Fruit fly (Drosophila melanogaster): Measurements from ENCODE around the gene Tpr2.
A peak's percentile ranks its signal among the peaks of the same experiment; 100 is the strongest.

DNA sequence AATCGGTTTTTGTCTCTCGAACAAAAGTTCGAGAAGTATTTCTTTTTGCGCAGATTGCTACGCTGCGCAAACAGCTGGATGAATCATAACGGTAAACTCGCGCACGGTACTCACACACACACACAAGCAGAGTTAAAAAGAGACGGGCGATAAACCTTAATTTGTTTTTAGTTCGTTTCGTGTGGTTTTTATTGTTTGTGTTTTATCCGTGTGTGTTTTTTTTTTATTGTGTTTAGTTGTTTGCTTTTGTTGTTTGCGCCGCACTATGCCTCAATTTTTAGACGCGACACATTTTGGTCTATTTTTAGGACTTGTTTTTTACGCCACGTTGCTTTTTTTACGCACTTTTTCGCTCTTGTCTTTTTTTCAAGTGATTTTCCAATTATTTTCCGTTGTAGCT, 39.5 kb downstream of the Tpr2 start:
- TF ChIP-seq CG34367 (tag; optimal IDR thresholded peaks at IDR 0.05) (no peak), CG13204 (GFP tag; optimal IDR thresholded peaks at IDR 0.05) (no peak), fd96Ca (GFP tag; IDR thresholded peaks at IDR 0.05) (peak; percentile 51; the same call in 1 of the 3 replicates), CG15710 (tag; optimal IDR thresholded peaks at IDR 0.05) (no peak), D1 (tag; optimal IDR thresholded peaks at IDR 0.05) (no peak)
